Fruit fly (Drosophila melanogaster): ENCODE measurements around the gene CG8012.

DNA sequence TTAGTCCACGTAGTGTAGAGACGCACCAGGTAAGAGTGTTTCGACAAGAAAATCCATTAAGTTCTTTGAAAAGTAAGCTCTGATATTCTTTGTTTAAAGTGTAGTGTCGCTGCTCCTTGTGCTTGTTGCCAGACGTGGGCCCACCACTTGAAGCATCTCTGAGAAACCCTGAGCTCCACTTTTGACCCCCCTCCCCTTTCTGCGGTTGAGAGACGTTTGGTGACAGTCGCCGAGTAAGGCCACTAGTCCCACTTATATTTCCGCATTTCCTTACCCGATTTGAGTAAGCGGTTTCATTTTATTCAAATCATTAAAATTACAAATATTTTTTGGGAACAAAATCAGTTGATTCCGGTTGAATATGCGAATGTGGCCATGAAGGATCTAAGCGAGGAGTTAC lies 3.5 kb upstream of the CG8012 start, which contains the start of gene CG8006:
- TF ChIP-seq kay (GFP tag; optimal IDR thresholded peaks at IDR 0.05) (no peak), cas (GFP tag; IDR thresholded peaks at IDR 0.05) (no peak), dpn (GFP tag; optimal IDR thresholded peaks at IDR 0.05) (no peak), ken (GFP tag; IDR thresholded peaks at IDR 0.05) (no peak), CG4360 (GFP tag; IDR thresholded peaks at IDR 0.05) (no peak), D19B (GFP tag; optimal IDR thresholded peaks at IDR 0.05) (no peak)

All from whole organism, embryonic.